Worm (Caenorhabditis elegans): ENCODE results near the gene pot-2.

The pot-2 gene

DNA sequence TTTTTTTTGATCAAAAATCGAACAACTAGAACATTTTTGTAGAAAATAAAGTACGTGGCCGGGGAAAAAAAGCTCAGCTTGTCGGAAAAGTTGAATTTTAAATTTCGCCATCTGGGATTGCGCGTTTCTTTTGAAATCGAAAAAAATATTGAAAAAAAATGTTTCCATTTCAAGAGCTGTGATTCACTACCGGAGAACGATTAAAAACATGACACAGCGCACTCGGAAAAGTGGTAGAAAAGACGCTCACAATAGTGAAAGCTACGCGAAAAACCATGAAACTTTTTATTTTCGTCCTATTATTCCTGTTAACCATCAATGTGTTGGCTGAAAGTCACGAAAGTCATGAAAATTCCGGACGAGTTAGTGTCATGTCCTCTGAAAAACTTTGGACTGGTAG lies 13.8 kb downstream of the pot-2 start, which contains the start of the genes clec-147 and C04H5.7:
clec-147 (minus strand) TSS at position 101 of the 400 bp plus-strand sequence.
C04H5.7 (plus strand) TSS at position 219 of the 400 bp plus-strand sequence.
- TF ChIP-seq Y55F3AM.14 (GFP tag; optimal IDR thresholded peaks at IDR 0.05) (no peak), lin-13 (GFP tag; optimal IDR thresholded peaks at IDR 0.05) (no peak), snpc-4 (tag; optimal IDR thresholded peaks at IDR 0.05) (no peak), peb-1 (tag; optimal IDR thresholded peaks at IDR 0.05) (no peak), nhr-129 (tag; optimal IDR thresholded peaks at IDR 0.05) (no peak), lin-39 (tag; optimal IDR thresholded peaks at IDR 0.05) (no peak), nhr-12 (tag; optimal IDR thresholded peaks at IDR 0.05) (no peak), ama-1 (optimal IDR thresholded peaks at IDR 0.05) (no peak), sem-4 (tag; optimal IDR thresholded peaks at IDR 0.05) (no peak), elt-1 (tag; optimal IDR thresholded peaks at IDR 0.05) (no peak), ztf-4 (tag; optimal IDR thresholded peaks at IDR 0.05) (no peak), dmd-4 (tag; optimal IDR thresholded peaks at IDR 0.05) (no peak), zag-1 (tag; optimal IDR thresholded peaks at IDR 0.05) (no peak), F13H6.1 (tag; optimal IDR thresholded peaks at IDR 0.05) (no peak), ceh-82 (tag; optimal IDR thresholded peaks at IDR 0.05) (no peak), egl-27 (tag; optimal IDR thresholded peaks at IDR 0.05) (no peak), mbf-1 (tag; optimal IDR thresholded peaks at IDR 0.05) (no peak)

DNA sequence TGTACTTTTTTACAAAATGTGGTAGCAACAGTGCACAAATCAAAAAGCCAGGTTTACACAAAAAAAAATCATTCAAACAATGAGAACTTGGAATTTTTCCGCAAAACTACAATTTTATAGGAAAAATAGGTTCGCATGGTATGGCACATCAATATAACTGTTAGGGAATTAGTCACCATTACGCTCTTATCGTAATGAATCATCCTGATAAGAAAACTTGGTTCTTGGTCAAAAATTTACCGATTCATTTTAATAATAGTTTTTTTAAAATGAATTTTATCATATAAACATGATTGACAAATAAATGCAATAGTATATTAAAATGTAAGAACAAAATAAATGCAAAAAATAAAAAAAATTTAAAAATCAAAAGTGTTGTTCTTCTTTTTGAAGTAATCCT lies 16.6 kb downstream of the pot-2 start:
- TF ChIP-seq fos-1 (tag; optimal IDR thresholded peaks at IDR 0.05) (peak; percentile 84), elt-1 (tag; optimal IDR thresholded peaks at IDR 0.05) (no peak), aly-2 (tag; optimal IDR thresholded peaks at IDR 0.05) (no peak), unc-39 (tag; optimal IDR thresholded peaks at IDR 0.05) (no peak)

- TF ChIP-seq nhr-23 (tag; optimal IDR thresholded peaks at IDR 0.05) (no peak), skn-1 (tag; optimal IDR thresholded peaks at IDR 0.05) (no peak), nhr-11 (tag; optimal IDR thresholded peaks at IDR 0.05) (no peak), sma-9 (GFP tag; optimal IDR thresholded peaks at IDR 0.05) (no peak), sma-9 (tag; optimal IDR thresholded peaks at IDR 0.05) (no peak), zag-1 (tag; optimal IDR thresholded peaks at IDR 0.05) (no peak), unc-55 (GFP tag; optimal IDR thresholded peaks at IDR 0.05) (no peak), lsy-2 (tag; optimal IDR thresholded peaks at IDR 0.05) (no peak), nhr-12 (tag; optimal IDR thresholded peaks at IDR 0.05) (no peak), elt-3 (tag; optimal IDR thresholded peaks at IDR 0.05) (no peak), unc-62 (GFP tag; optimal IDR thresholded peaks at IDR 0.05) (no peak)
Observed at ce11 chrII:14548691-14549090, 24.7 kb downstream of the pot-2 start, which contains the start of gene gcy-29. gcy-29 (minus strand) TSS chrII:14548791.

DNA sequence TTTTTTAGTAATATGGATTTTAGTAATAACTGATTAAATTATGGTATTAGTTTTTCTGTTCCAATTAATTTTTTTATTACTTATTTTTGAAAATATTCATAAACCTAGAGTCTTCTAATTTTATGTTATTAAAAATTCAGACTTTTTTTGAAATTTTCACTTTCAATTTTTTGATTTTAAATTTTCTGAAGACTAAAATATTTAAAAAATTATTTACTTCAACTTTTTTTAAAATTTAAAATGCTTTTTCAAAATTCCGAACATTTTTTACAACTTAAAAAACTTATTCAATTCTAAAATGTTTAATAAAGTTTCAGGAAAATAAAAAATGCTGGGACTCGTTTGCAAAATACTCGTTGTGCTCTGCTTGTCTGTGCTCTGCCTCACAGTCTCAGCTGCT lies 26.6 kb downstream of the pot-2 start, which contains the start of gene nlp-41:
nlp-41 (plus strand) TSS at position 301 of the 400 bp plus-strand sequence.
- no peak for TF ChIP-seq ztf-11 (tag; optimal IDR thresholded peaks at IDR 0.05)
- no peak for TF ChIP-seq nhr-23 (tag; optimal IDR thresholded peaks at IDR 0.05)
- TF ChIP-seq lin-13 (GFP tag; optimal IDR thresholded peaks at IDR 0.05), result no peak
- no peak for TF ChIP-seq ceh-16 (tag; optimal IDR thresholded peaks at IDR 0.05)
- no peak for TF ChIP-seq mab-5 (tag; optimal IDR thresholded peaks at IDR 0.05)
- no peak for TF ChIP-seq lin-11 (tag; optimal IDR thresholded peaks at IDR 0.05)

ce11 chrII:14555019-14555418 lies 31.0 kb downstream of the pot-2 start:
- TF ChIP-seq ztf-4 (tag; optimal IDR thresholded peaks at IDR 0.05) (no peak), R02D3.7 (tag; optimal IDR thresholded peaks at IDR 0.05) (no peak), nhr-129 (tag; optimal IDR thresholded peaks at IDR 0.05) (no peak), aly-2 (tag; optimal IDR thresholded peaks at IDR 0.05) (no peak), sma-9 (GFP tag; optimal IDR thresholded peaks at IDR 0.05) (no peak), sma-9 (tag; optimal IDR thresholded peaks at IDR 0.05) (no peak), lin-39 (tag; optimal IDR thresholded peaks at IDR 0.05) (no peak), lin-13 (GFP tag; optimal IDR thresholded peaks at IDR 0.05) (no peak), lsy-2 (tag; optimal IDR thresholded peaks at IDR 0.05) (no peak), peb-1 (tag; optimal IDR thresholded peaks at IDR 0.05) (no peak), elt-1 (tag; optimal IDR thresholded peaks at IDR 0.05) (no peak), nhr-6 (tag; optimal IDR thresholded peaks at IDR 0.05) (no peak), nhr-237 (tag; optimal IDR thresholded peaks at IDR 0.05) (no peak), mdl-1 (tag; optimal IDR thresholded peaks at IDR 0.05) (no peak), Y55F3AM.14 (GFP tag; optimal IDR thresholded peaks at IDR 0.05) (no peak)
